Fruit fly (Drosophila melanogaster) whole organism, embryonic: ENCODE results near the gene CG15741.
A peak's percentile ranks its signal among the peaks of the same experiment; 100 is the strongest.

ENCODE experiments used
- BEAF-32 ChIP-seq: fragments of 200-800 bp; sonication (Bioruptor generic); optimal IDR thresholded peaks from 3 replicates; lab custom pipeline; 2017; ENCODE audit warnings: missing biosample characterization, missing genetic modification characterization, mild to moderate bottlenecking, moderate library complexity, missing genetic modification reagents
- CG11723 ChIP-seq: fragments of 200-800 bp; sonication (Bioruptor generic); optimal IDR thresholded peaks from 2 replicates; lab custom pipeline; 2017; ENCODE audit warnings: missing biosample characterization, mild to moderate bottlenecking, missing genetic modification characterization
- CG12104 ChIP-seq: fragments of 200-800 bp; sonication (Bioruptor generic); optimal IDR thresholded peaks from 3 replicates; lab custom pipeline; 2016; ENCODE audit warnings: missing biosample characterization, missing genetic modification characterization
- CG12236 ChIP-seq: fragments of 200-800 bp; sonication (Bioruptor generic); optimal IDR thresholded peaks from 2 replicates; lab custom pipeline; 2016; ENCODE audit warnings: missing biosample characterization, missing genetic modification characterization
- CG12299 ChIP-seq: fragments of 200-800 bp; sonication (Bioruptor generic); optimal IDR thresholded peaks from 2 replicates; lab custom pipeline; 2018; ENCODE audit warnings: missing biosample characterization, mild to moderate bottlenecking, missing genetic modification characterization
- CG12769 ChIP-seq: fragments of 200-800 bp; sonication (Bioruptor generic); optimal IDR thresholded peaks from 2 replicates; lab custom pipeline; 2019; ENCODE audit warnings: missing biosample characterization, mild to moderate bottlenecking, missing genetic modification characterization, moderate library complexity
- CG13123 ChIP-seq: fragments of 200-800 bp; sonication (Bioruptor generic); optimal IDR thresholded peaks from 2 replicates; lab custom pipeline; 2016; ENCODE audit warnings: missing biosample characterization, missing genetic modification characterization
- CG13287 ChIP-seq: fragments of 200-800 bp; sonication (Bioruptor generic); IDR thresholded peaks from 2 replicates; pipeline ENCODE4 v1.3.6; 2022; ENCODE audit warnings: missing biosample characterization, missing genetic modification characterization; ENCODE audit not compliant: partially characterized antibody
- CG13894 ChIP-seq: fragments of 200-800 bp; sonication (Bioruptor generic); optimal IDR thresholded peaks from 3 replicates; lab custom pipeline; 2018; ENCODE audit warnings: missing biosample characterization, mild to moderate bottlenecking, missing genetic modification characterization, moderate library complexity
- CG15514 ChIP-seq: fragments of 200-800 bp; sonication (Bioruptor generic); optimal IDR thresholded peaks from 3 replicates; lab custom pipeline; 2017; ENCODE audit warnings: missing biosample characterization, missing genetic modification characterization, mild to moderate bottlenecking, moderate library complexity, missing genetic modification reagents
- CG18011 ChIP-seq: fragments of 200-800 bp; sonication (Bioruptor generic); optimal IDR thresholded peaks from 2 replicates; lab custom pipeline; 2017; ENCODE audit warnings: missing biosample characterization, missing genetic modification characterization, mild to moderate bottlenecking, moderate library complexity, missing genotype
- CG2116 ChIP-seq: fragments of 200-800 bp; sonication (Bioruptor generic); optimal IDR thresholded peaks from 3 replicates; lab custom pipeline; 2018; ENCODE audit warnings: missing biosample characterization, mild to moderate bottlenecking, missing genetic modification characterization
- CG32532 ChIP-seq: fragments of 200-800 bp; sonication (Bioruptor generic); IDR thresholded peaks from 2 replicates; pipeline ENCODE4 v1.3.6; 2022; ENCODE audit warnings: missing biosample characterization, missing genetic modification characterization
- CG3407 ChIP-seq: fragments of 200-800 bp; sonication (Bioruptor generic); optimal IDR thresholded peaks from 2 replicates; lab custom pipeline; 2018; ENCODE audit warnings: missing biosample characterization, mild to moderate bottlenecking, missing genetic modification characterization
- CG3847 ChIP-seq: fragments of 200-800 bp; sonication (Bioruptor generic); IDR thresholded peaks from 2 replicates; pipeline ENCODE4 v1.3.6; 2022; ENCODE audit warnings: missing biosample characterization, missing genetic modification characterization
- CG4820 ChIP-seq: fragments of 200-800 bp; sonication (Bioruptor generic); optimal IDR thresholded peaks from 3 replicates; lab custom pipeline; 2016; ENCODE audit warnings: missing biosample characterization, missing genetic modification characterization
- CG5180 ChIP-seq: fragments of 200-800 bp; sonication (Bioruptor generic); optimal IDR thresholded peaks from 3 replicates; lab custom pipeline; 2017; ENCODE audit warnings: missing biosample characterization, missing genetic modification characterization, mild to moderate bottlenecking, moderate library complexity, missing genetic modification reagents
- CG6175 ChIP-seq: fragments of 200-800 bp; sonication (Bioruptor generic); IDR thresholded peaks from 3 replicates; pipeline ENCODE4 v1.3.6; 2022; ENCODE audit warnings: missing biosample characterization, missing genetic modification characterization
- CG7556 ChIP-seq: fragments of 200-800 bp; sonication (Bioruptor generic); optimal IDR thresholded peaks from 2 replicates; lab custom pipeline; 2017; ENCODE audit warnings: missing biosample characterization, mild to moderate bottlenecking, missing genetic modification characterization
- CG8924 ChIP-seq: fragments of 200-800 bp; optimal IDR thresholded peaks from 3 replicates; lab custom pipeline; 2019; ENCODE audit warnings: missing biosample characterization, mild to moderate bottlenecking, missing genetic modification characterization, moderate library complexity
- CG9932 ChIP-seq: fragments of 200-800 bp; sonication (Bioruptor generic); IDR thresholded peaks from 2 replicates; pipeline ENCODE4 v1.3.6; 2022; ENCODE audit warnings: missing biosample characterization, missing genetic modification characterization
- D ChIP-seq, 2 experiments: fragments of 200-800 bp in 1 of 2; fragments of >200 bp in 1 of 2; sonication (Bioruptor generic) in 1 of 2; optimal IDR thresholded peaks; 2 replicates in 1 of 2; 3 replicates in 1 of 2; lab custom pipeline; 2017; ENCODE audit warnings: mild to moderate bottlenecking in 1 of 2, missing biosample characterization in 1 of 2, missing genetic modification characterization in 1 of 2, missing genetic modification reagents in 1 of 2
- D19A ChIP-seq: fragments of 200-800 bp; optimal IDR thresholded peaks from 3 replicates; lab custom pipeline; 2019; ENCODE audit warnings: missing biosample characterization, mild to moderate bottlenecking, missing genetic modification characterization, moderate library complexity
- Dip3 ChIP-seq: fragments of 200-800 bp; sonication (Bioruptor generic); optimal IDR thresholded peaks from 3 replicates; lab custom pipeline; 2016; ENCODE audit warnings: missing biosample characterization, missing genetic modification characterization
- Dll ChIP-seq: fragments of 200-800 bp; sonication (Bioruptor generic); IDR thresholded peaks from 4 replicates; pipeline ENCODE4 v1.3.6; 2022; ENCODE audit warnings: missing biosample characterization, missing genetic modification characterization; ENCODE audit not compliant: partially characterized antibody
- Ets97D ChIP-seq: fragments of 200-800 bp; sonication (Bioruptor generic); optimal IDR thresholded peaks from 3 replicates; lab custom pipeline; 2016; ENCODE audit warnings: missing biosample characterization, missing genetic modification characterization
- HLH3B ChIP-seq: fragments of 200-800 bp; sonication (Bioruptor generic); IDR thresholded peaks from 2 replicates; pipeline ENCODE4 v1.3.6; 2022; ENCODE audit warnings: missing biosample characterization, missing genetic modification characterization
- HLH4C ChIP-seq: fragments of 200-800 bp; sonication (Bioruptor generic); IDR thresholded peaks from 3 replicates; pipeline ENCODE4 v1.3.6; 2022; ENCODE audit warnings: missing biosample characterization, missing genetic modification characterization; ENCODE audit not compliant: partially characterized antibody
- Hey ChIP-seq: fragments of 200-800 bp; sonication (Bioruptor generic); optimal IDR thresholded peaks from 3 replicates; lab custom pipeline; 2018; ENCODE audit warnings: missing biosample characterization, mild to moderate bottlenecking, missing genetic modification characterization
- Nf-YC ChIP-seq: fragments of 200-800 bp; optimal IDR thresholded peaks from 3 replicates; lab custom pipeline; 2019; ENCODE audit warnings: missing biosample characterization, mild to moderate bottlenecking, missing genetic modification characterization, moderate library complexity
- PHDP ChIP-seq: fragments of 200-800 bp; sonication (Bioruptor generic); optimal IDR thresholded peaks from 3 replicates; lab custom pipeline; 2018; ENCODE audit warnings: missing biosample characterization, mild to moderate bottlenecking, missing genetic modification characterization, moderate library complexity
- Side ChIP-seq: fragments of 200-800 bp; sonication (Bioruptor generic); optimal IDR thresholded peaks from 2 replicates; lab custom pipeline; 2016; ENCODE audit warnings: missing biosample characterization, missing genetic modification characterization
- ash1 ChIP-seq: fragments of 200-800 bp; sonication (Bioruptor generic); optimal IDR thresholded peaks from 2 replicates; lab custom pipeline; 2018; ENCODE audit warnings: missing biosample characterization, mild to moderate bottlenecking, missing genetic modification characterization
- caup ChIP-seq: fragments of 200-800 bp; sonication (Bioruptor generic); optimal IDR thresholded peaks from 3 replicates; lab custom pipeline; 2017; ENCODE audit warnings: missing biosample characterization, mild to moderate bottlenecking, missing genetic modification characterization, moderate library complexity; ENCODE audit not compliant: severe bottlenecking
- esg ChIP-seq: fragments of 200-800 bp; sonication (Bioruptor generic); conservative IDR thresholded peaks from 2 replicates; pipeline ENCODE4 v1.3.6; 2022; ENCODE audit warnings: missing biosample characterization, missing genetic modification characterization
- eve ChIP-seq, 2 experiments: fragments of >200 bp; optimal IDR thresholded peaks; 2 replicates each; lab custom pipeline; 2017; ENCODE audit warnings: missing biosample characterization in 2 of 2, missing genetic modification characterization in 2 of 2
- fd96Cb ChIP-seq: fragments of 200-800 bp; sonication (Bioruptor generic); optimal IDR thresholded peaks from 2 replicates; lab custom pipeline; 2018; ENCODE audit warnings: missing biosample characterization, mild to moderate bottlenecking, missing genetic modification characterization, moderate library complexity
- gem ChIP-seq: fragments of 200-800 bp; sonication (Bioruptor generic); optimal IDR thresholded peaks from 2 replicates; lab custom pipeline; 2019; ENCODE audit warnings: missing biosample characterization, mild to moderate bottlenecking, missing genetic modification characterization, moderate library complexity
- ind ChIP-seq: fragments of 200-800 bp; sonication (Bioruptor generic); optimal IDR thresholded peaks from 3 replicates; lab custom pipeline; 2016; ENCODE audit warnings: missing biosample characterization, missing genetic modification characterization
- lmd ChIP-seq: fragments of 200-800 bp; sonication (Bioruptor generic); IDR thresholded peaks from 2 replicates; pipeline ENCODE4 v1.3.6; 2022; ENCODE audit warnings: missing biosample characterization, missing genetic modification characterization
- mld ChIP-seq: fragments of 200-800 bp; sonication (Bioruptor generic); IDR thresholded peaks from 3 replicates; pipeline ENCODE4 v1.3.6; 2022; ENCODE audit warnings: missing biosample characterization, missing genetic modification characterization; ENCODE audit not compliant: partially characterized antibody
- nerfin-1 ChIP-seq: fragments of 200-800 bp; sonication (Bioruptor generic); optimal IDR thresholded peaks from 3 replicates; lab custom pipeline; 2019; ENCODE audit warnings: missing biosample characterization, mild to moderate bottlenecking, missing genetic modification characterization, moderate library complexity
- pan ChIP-seq, 4 experiments: fragments of >200 bp in 3 of 4; fragments of 200-800 bp in 1 of 4; sonication (Bioruptor generic) in 1 of 4; optimal IDR thresholded peaks in 3 of 4; IDR thresholded peaks in 1 of 4; 2 replicates each; pipeline versions ENCODE4 v1.3.6 to Lab custom; 2017 to 2022; ENCODE audit warnings: missing biosample characterization in 2 of 4, missing genetic modification characterization in 2 of 4, mixed read lengths in 1 of 4
- pros ChIP-seq: fragments of 200-800 bp; sonication (Bioruptor generic); optimal IDR thresholded peaks from 3 replicates; lab custom pipeline; 2019; ENCODE audit warnings: missing biosample characterization, mild to moderate bottlenecking, missing genetic modification characterization, moderate library complexity
- sens ChIP-seq: fragments of 200-800 bp; sonication (Bioruptor generic); peaks from one replicate; lab custom pipeline; 2016; ENCODE audit warnings: missing biosample characterization, missing genetic modification characterization
- tap ChIP-seq: fragments of 200-800 bp; optimal IDR thresholded peaks from 3 replicates; lab custom pipeline; 2019; ENCODE audit warnings: missing biosample characterization, mild to moderate bottlenecking, missing genetic modification characterization, moderate library complexity
- trh ChIP-seq: fragments of 200-800 bp; sonication (Bioruptor generic); optimal IDR thresholded peaks from 2 replicates; lab custom pipeline; 2016; ENCODE audit warnings: missing biosample characterization, missing genetic modification characterization
- unpg ChIP-seq: fragments of 200-800 bp; sonication (Bioruptor generic); optimal IDR thresholded peaks from 3 replicates; lab custom pipeline; 2018; ENCODE audit warnings: missing biosample characterization, mild to moderate bottlenecking, missing genetic modification characterization, moderate library complexity

CG15741 gene

DNA sequence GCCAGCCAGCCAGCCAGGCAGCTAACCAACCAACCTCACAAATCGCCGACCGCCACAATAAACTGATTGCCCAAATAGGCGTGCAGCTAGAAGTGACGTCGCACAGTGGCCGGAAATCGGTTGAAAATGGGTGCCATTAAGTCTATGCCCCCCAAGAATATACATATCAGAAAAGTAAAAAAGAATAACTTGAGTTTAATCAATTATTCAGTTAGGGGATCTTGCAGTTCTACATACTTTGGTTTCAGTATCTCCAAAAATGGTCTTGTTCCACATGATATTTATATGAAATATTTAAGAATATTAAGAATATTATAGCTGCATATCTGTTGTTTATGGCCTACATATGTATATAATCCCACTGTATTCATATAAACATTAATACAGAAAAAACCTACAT, 47.5 kb upstream of the CG15741 start (continued):
- TF ChIP-seq mld (GFP tag; lab: Robert Waterston, UW): no peak
- no peak for TF ChIP-seq CG13123
- TF ChIP-seq CG7556: peak; percentile 53
- TF ChIP-seq gem (tag; lab: Kevin White, UChicago): peak; percentile 71
- peak; percentile 45 for TF ChIP-seq CG15514 (GFP tag; lab: Kevin White, UChicago)
- TF ChIP-seq tap (tag; lab: Kevin White, UChicago): no peak
- TF ChIP-seq pros (GFP tag; lab: Kevin White, UChicago): no peak
- peak; percentile 50; the same call in 1 of the 2 replicates for TF ChIP-seq lmd (GFP tag; lab: Robert Waterston, UW)
- TF ChIP-seq CG4820 (GFP tag; lab: Kevin White, UChicago): no peak
- TF ChIP-seq Hey (tag; lab: Kevin White, UChicago): peak; percentile 2
- peak; percentile 0 for TF ChIP-seq CG3407 (GFP tag; lab: Kevin White, UChicago)
- no peak for TF ChIP-seq BEAF-32 (GFP tag; lab: Kevin White, UChicago)
- TF ChIP-seq CG3847 (GFP tag; lab: Robert Waterston, UW): peak; percentile 48
- peak; percentile 29 for TF ChIP-seq ind (GFP tag; lab: Kevin White, UChicago)
- TF ChIP-seq Dll: no peak
- peak; percentile 66 for TF ChIP-seq sens (GFP tag; lab: Kevin White, UChicago)
- TF ChIP-seq CG12236 (GFP tag; lab: Kevin White, UChicago): no peak
- no peak for TF ChIP-seq CG12769 (tag; lab: Kevin White, UChicago)
- no peak for TF ChIP-seq CG13287 (GFP tag; lab: Robert Waterston, UW)
- peak; percentile 58 for TF ChIP-seq CG9932 (GFP tag; lab: Robert Waterston, UW)
- peak; percentile 24 for TF ChIP-seq CG11723 (GFP tag; lab: Kevin White, UChicago)
- peak; percentile 64 for TF ChIP-seq PHDP
- peak; percentile 0 for TF ChIP-seq nerfin-1 (tag; lab: Kevin White, UChicago)
- peak; percentile 34; the same call in 1 of the 2 replicates for TF ChIP-seq esg (GFP tag; lab: Robert Waterston, UW)
- peak; percentile 35 for TF ChIP-seq Nf-YC
- no peak for TF ChIP-seq Ets97D (GFP tag; lab: Kevin White, UChicago)
- no peak for TF ChIP-seq CG2116 (GFP tag; lab: Kevin White, UChicago)
- TF ChIP-seq Side: no peak
- no peak for TF ChIP-seq pan (optimal IDR thresholded peaks at IDR 0.05; lab: Kevin White, UChicago)
- TF ChIP-seq pan (GFP tag; optimal IDR thresholded peaks at IDR 0.05 in 1 of 2, IDR thresholded peaks at IDR 0.05 in 1 of 2): no peak
- TF ChIP-seq caup (GFP tag; lab: Kevin White, UChicago): peak; percentile 31
- 0 out of 3 replicates have a peak, but pooled peaks have one; percentile 14 for TF ChIP-seq CG6175
- TF ChIP-seq D (optimal IDR thresholded peaks at IDR 0.05; lab: Kevin White, UChicago): no peak
- TF ChIP-seq D (GFP tag; optimal IDR thresholded peaks at IDR 0.05; lab: Kevin White, UChicago): no peak
- TF ChIP-seq Dip3 (GFP tag; lab: Kevin White, UChicago): peak; percentile 10
- TF ChIP-seq HLH3B (GFP tag; lab: Robert Waterston, UW): peak; percentile 10; the same call in 1 of the 2 replicates
- TF ChIP-seq D19A (tag; lab: Kevin White, UChicago): peak; percentile 42
- peak; percentile 18 for TF ChIP-seq fd96Cb (tag; lab: Kevin White, UChicago)
- peak; percentile 6 for TF ChIP-seq CG18011 (GFP tag; lab: Kevin White, UChicago)
- TF ChIP-seq ash1: no peak
- peak; percentile 7 for TF ChIP-seq CG13894 (tag; lab: Kevin White, UChicago)
- no peak for TF ChIP-seq CG12299 (tag; lab: Kevin White, UChicago)
- peak; percentile 50 for TF ChIP-seq CG8924 (tag; lab: Kevin White, UChicago)
- TF ChIP-seq CG32532: peak; percentile 49; the same call in 1 of the 2 replicates
- no peak for TF ChIP-seq trh
- peak; percentile 19 for TF ChIP-seq CG5180 (GFP tag; lab: Kevin White, UChicago)
- TF ChIP-seq CG12104 (GFP tag; lab: Kevin White, UChicago): peak; percentile 29
- no peak for TF ChIP-seq eve (GFP tag; optimal IDR thresholded peaks at IDR 0.05; lab: Kevin White, UChicago)
- TF ChIP-seq HLH4C (GFP tag; lab: Robert Waterston, UW): no peak
- peak; percentile 49 for TF ChIP-seq unpg (GFP tag; lab: Kevin White, UChicago)
